Worm (Caenorhabditis elegans): ENCODE results near the gene Y38E10A.1.

DNA sequence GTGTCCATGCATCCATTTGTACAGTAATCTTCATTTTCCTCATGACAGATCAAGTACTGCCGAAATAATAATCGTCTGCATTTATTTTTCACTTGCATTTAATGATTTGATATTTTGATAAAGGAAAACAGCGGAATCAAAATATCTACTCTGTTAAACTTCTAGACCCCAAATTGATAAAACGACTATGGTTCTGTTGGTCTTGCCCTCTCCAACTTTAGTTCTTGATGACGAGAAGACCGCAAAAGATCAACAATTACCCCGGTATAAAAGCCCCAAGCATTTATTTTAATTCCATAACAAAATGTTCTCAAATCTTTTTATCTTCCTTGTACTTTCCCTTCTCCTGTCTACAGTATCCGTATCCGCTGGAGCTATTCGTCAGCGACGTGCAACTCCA, 38.2 kb upstream of the Y38E10A.1 start, which contains the start of gene Y38E10A.9:
- TF ChIP-seq madf-6 (GFP tag; IDR thresholded peaks at IDR 0.05) (no peak), hlh-26 (GFP tag; conservative IDR thresholded peaks at IDR 0.05) (no peak), madf-10 (tag; optimal IDR thresholded peaks at IDR 0.05) (no peak), snpc-3.4 (tag; optimal IDR thresholded peaks at IDR 0.05) (no peak), B0035.1 (tag; optimal IDR thresholded peaks at IDR 0.05) (no peak), mcd-1 (GFP tag; IDR thresholded peaks at IDR 0.05) (no peak), nhr-80 (tag; optimal IDR thresholded peaks at IDR 0.05) (no peak), madf-8 (GFP tag; conservative IDR thresholded peaks at IDR 0.05) (no peak), mes-4 (tag; optimal IDR thresholded peaks at IDR 0.05) (no peak), nfya-2 (GFP tag; IDR thresholded peaks at IDR 0.05) (no peak), ztf-28 (GFP tag; IDR thresholded peaks at IDR 0.05) (no peak), aptf-2 (GFP tag; conservative IDR thresholded peaks at IDR 0.05) (no peak)
